Fruit fly (Drosophila melanogaster) whole organism, embryonic: ENCODE measurements around the gene QIL1.

Experiments used
- CG11085 ChIP-seq: fragments of 200-800 bp; sonication (Bioruptor generic); IDR thresholded peaks from 2 replicates; pipeline ENCODE4 v1.3.6; 2022; ENCODE audit warnings: missing biosample characterization, missing genetic modification characterization
- CG16779 ChIP-seq: fragments of 200-800 bp; sonication (Bioruptor generic); IDR thresholded peaks from 2 replicates; pipeline ENCODE4 v1.3.6; 2022; ENCODE audit warnings: missing biosample characterization, missing genetic modification characterization
- CG2875 ChIP-seq: fragments of 200-800 bp; sonication (Bioruptor generic); optimal IDR thresholded peaks from 2 replicates; lab custom pipeline; 2017; ENCODE audit warnings: missing biosample characterization, mild to moderate bottlenecking, missing genetic modification characterization, missing genetic modification reagents
- CG3281 ChIP-seq: fragments of 200-800 bp; sonication (Bioruptor generic); optimal IDR thresholded peaks from 3 replicates; lab custom pipeline; 2017; ENCODE audit warnings: missing biosample characterization, mild to moderate bottlenecking, missing genetic modification characterization
- CG8765 ChIP-seq: fragments of 200-800 bp; sonication (Bioruptor generic); IDR thresholded peaks from 2 replicates; pipeline ENCODE4 v1.3.6; 2022; ENCODE audit warnings: missing biosample characterization, missing genetic modification characterization
- Drgx ChIP-seq: fragments of 200-800 bp; sonication (Bioruptor generic); IDR thresholded peaks from 2 replicates; pipeline ENCODE4 v1.3.6; 2022; ENCODE audit warnings: missing biosample characterization, missing genetic modification characterization
- E2f1 ChIP-seq: fragments of 200-800 bp; sonication (Bioruptor generic); IDR thresholded peaks from 2 replicates; pipeline ENCODE4 v1.3.6; 2022; ENCODE audit warnings: missing biosample characterization, missing genetic modification characterization
- ase ChIP-seq: fragments of 200-800 bp; sonication (Bioruptor generic); IDR thresholded peaks from 3 replicates; pipeline ENCODE4 v1.3.6; 2022; ENCODE audit warnings: missing biosample characterization, missing genetic modification characterization
- bigmax ChIP-seq: fragments of 200-800 bp; sonication (Bioruptor generic); optimal IDR thresholded peaks from 2 replicates; lab custom pipeline; 2018; ENCODE audit warnings: missing biosample characterization, mild to moderate bottlenecking, missing genetic modification characterization
- fd96Cb ChIP-seq: fragments of 200-800 bp; sonication (Bioruptor generic); optimal IDR thresholded peaks from 2 replicates; lab custom pipeline; 2018; ENCODE audit warnings: missing biosample characterization, mild to moderate bottlenecking, missing genetic modification characterization, moderate library complexity
- gce ChIP-seq: fragments of 200-800 bp; sonication (Bioruptor generic); IDR thresholded peaks from 3 replicates; pipeline ENCODE4 v1.3.6; 2022; ENCODE audit warnings: missing biosample characterization, missing genetic modification characterization
- ranshi ChIP-seq: fragments of 200-800 bp; sonication (Bioruptor generic); IDR thresholded peaks from 2 replicates; pipeline ENCODE4 v1.3.6; 2022; ENCODE audit warnings: missing biosample characterization, missing genetic modification characterization
- stc ChIP-seq: fragments of 200-800 bp; sonication (Bioruptor generic); IDR thresholded peaks from 2 replicates; pipeline ENCODE4 v1.3.6; 2022; ENCODE audit warnings: missing biosample characterization, missing genetic modification characterization

DNA sequence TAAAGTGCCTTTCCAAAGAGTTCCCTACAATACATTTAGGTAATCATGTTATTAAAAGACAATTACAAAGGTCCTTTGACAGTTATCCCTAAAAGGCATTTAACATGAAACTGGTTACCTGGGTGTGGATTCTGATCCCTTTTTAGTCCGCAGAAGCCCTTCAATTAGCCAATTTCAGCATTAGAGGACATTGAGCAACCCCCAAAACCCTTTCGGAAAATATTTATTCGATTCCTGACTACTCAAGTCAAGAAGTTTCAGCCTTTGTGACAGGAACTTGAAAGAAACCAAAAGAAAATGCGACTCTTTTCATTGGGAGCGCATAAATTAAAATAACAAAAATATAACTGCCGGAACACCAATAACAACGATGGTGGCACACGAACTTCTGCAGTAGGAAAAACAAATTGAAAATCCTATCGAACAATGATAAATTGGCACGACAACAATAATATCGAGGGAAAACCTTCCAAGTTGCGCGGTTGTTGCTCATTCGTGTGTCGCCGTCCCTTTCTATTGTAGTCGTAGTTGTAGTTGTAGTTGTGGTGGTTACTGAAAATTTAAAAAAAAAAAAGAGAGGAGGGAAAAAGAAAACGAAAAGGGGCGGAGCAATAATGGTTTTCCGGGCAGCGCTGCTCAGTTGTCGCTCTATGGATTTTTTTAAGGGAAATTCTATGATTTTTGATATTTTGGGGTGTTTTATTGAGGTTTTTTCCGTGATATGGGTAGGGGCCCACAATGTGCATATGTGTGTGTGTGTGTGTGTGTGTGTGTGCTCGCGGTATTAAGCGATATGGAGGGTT lies 19.9 kb upstream of the QIL1 start:
- TF ChIP-seq CG2875 (GFP tag; lab: Kevin White, UChicago) = no peak
- TF ChIP-seq CG3281 = no peak
- no peak for TF ChIP-seq CG16779 (GFP tag; lab: Robert Waterston, UW)
- no peak for TF ChIP-seq CG11085
- no peak for TF ChIP-seq bigmax (GFP tag; lab: Kevin White, UChicago)
- no peak for TF ChIP-seq ase (GFP tag; lab: Robert Waterston, UW)
- no peak for TF ChIP-seq stc (GFP tag; lab: Robert Waterston, UW)
- no peak for TF ChIP-seq Drgx (GFP tag; lab: Robert Waterston, UW)
- no peak for TF ChIP-seq fd96Cb (tag; lab: Kevin White, UChicago)
- no peak for TF ChIP-seq gce (GFP tag; lab: Robert Waterston, UW)
- TF ChIP-seq CG8765 (GFP tag; lab: Robert Waterston, UW) = no peak
- TF ChIP-seq ranshi (GFP tag; lab: Robert Waterston, UW) = no peak
- no peak for TF ChIP-seq E2f1 (GFP tag; lab: Robert Waterston, UW)
